Fruit fly (Drosophila melanogaster) whole organism, larva: ENCODE results near the gene MYPT-75D.

Experiments used
- noc ChIP-seq: fragments of 200-800 bp; sonication (Bioruptor generic); optimal IDR thresholded peaks from 3 replicates; lab custom pipeline; 2019; ENCODE audit warnings: missing biosample characterization, mild to moderate bottlenecking, missing genetic modification characterization, moderate library complexity

MYPT-75D gene

dm6 chr3L:18628458-18628857 lies 2.7 kb downstream of the MYPT-75D start:
- peak; percentile 7 for TF ChIP-seq noc (tag; lab: Kevin White, UChicago)

- TF ChIP-seq noc (tag; lab: Kevin White, UChicago): no peak
Observed at dm6 chr3L:18629874-18630273, 4.1 kb downstream of the MYPT-75D start.

dm6 chr3L:18632187-18632635 lies 6.5 kb downstream of the MYPT-75D start:
- TF ChIP-seq noc (tag; lab: Kevin White, UChicago): peak; percentile 43

dm6 chr3L:18633084-18633483 lies 7.3 kb downstream of the MYPT-75D start:
- TF ChIP-seq noc (tag; lab: Kevin White, UChicago): peak; percentile 22

dm6 chr3L:18634792-18635471 lies 9.2 kb downstream of the MYPT-75D start:
- peak; percentile 73 for TF ChIP-seq noc (tag; lab: Kevin White, UChicago)

dm6 chr3L:18636782-18637181 lies 11.0 kb downstream of the MYPT-75D start:
- no peak for TF ChIP-seq noc (tag; lab: Kevin White, UChicago)

- TF ChIP-seq noc (tag; lab: Kevin White, UChicago): no peak
Observed at dm6 chr3L:18637348-18637747, 11.6 kb downstream of the MYPT-75D start.

- TF ChIP-seq noc (tag; lab: Kevin White, UChicago): no peak
Observed at dm6 chr3L:18638043-18638442, 12.3 kb downstream of the MYPT-75D start.

- no peak for TF ChIP-seq noc (tag; lab: Kevin White, UChicago)
Observed at dm6 chr3L:18638487-18638886, 12.7 kb downstream of the MYPT-75D start.

dm6 chr3L:18640584-18641527 lies 15.1 kb downstream of the MYPT-75D start:
- TF ChIP-seq noc (tag; lab: Kevin White, UChicago): peak; percentile 97

dm6 chr3L:18643222-18643621 lies 17.5 kb downstream of the MYPT-75D start:
- no peak for TF ChIP-seq noc (tag; lab: Kevin White, UChicago)

- TF ChIP-seq noc (tag; lab: Kevin White, UChicago): no peak
Observed at dm6 chr3L:18653737-18654136, 28.0 kb downstream of the MYPT-75D start.

- no peak for TF ChIP-seq noc (tag; lab: Kevin White, UChicago)
Observed at dm6 chr3L:18665594-18665993, 39.8 kb downstream of the MYPT-75D start.

dm6 chr3L:18667115-18667514 lies 41.4 kb downstream of the MYPT-75D start, which contains the start of gene CG42495:
Gene CG42495 (plus strand): TSS chr3L:18667361.
- TF ChIP-seq noc (tag; lab: Kevin White, UChicago): no peak

dm6 chr3L:18669874-18670273 lies 44.1 kb downstream of the MYPT-75D start:
- TF ChIP-seq noc (tag; lab: Kevin White, UChicago): no peak

- TF ChIP-seq noc (tag; lab: Kevin White, UChicago): peak; percentile 59
Observed at dm6 chr3L:18672203-18672602, 46.4 kb downstream of the MYPT-75D start.
